Fruit fly (Drosophila melanogaster) whole organism, pupa: ENCODE data around the gene Jon99Ci.

Source experiments
- CG10348 ChIP-seq: fragments of 200-800 bp; sonication (Bioruptor generic); IDR thresholded peaks from 2 replicates; pipeline ENCODE4 v1.3.6; 2022; ENCODE audit warnings: missing biosample characterization, missing genetic modification characterization
- CG12605 ChIP-seq: fragments of 200-800 bp; sonication (Bioruptor generic); IDR thresholded peaks from 2 replicates; pipeline ENCODE4 v1.3.6; 2022; ENCODE audit warnings: missing biosample characterization, missing genetic modification characterization
- CG34367 ChIP-seq: fragments of 200-800 bp; sonication (Bioruptor generic); optimal IDR thresholded peaks from 2 replicates; lab custom pipeline; 2018; ENCODE audit warnings: missing biosample characterization, mild to moderate bottlenecking, missing genetic modification characterization
- EcR ChIP-seq: fragments of 200-800 bp; sonication (Bioruptor generic); optimal IDR thresholded peaks from 3 replicates; lab custom pipeline; 2019; ENCODE audit warnings: missing biosample characterization, missing genetic modification characterization, mild to moderate bottlenecking, moderate library complexity, missing genetic modification reagents
- Pif1A ChIP-seq: fragments of 200-800 bp; sonication (Bioruptor generic); optimal IDR thresholded peaks from 3 replicates; lab custom pipeline; 2016; ENCODE audit warnings: missing biosample characterization, missing genetic modification characterization
- Snoo ChIP-seq: fragments of 200-800 bp; sonication (Bioruptor generic); optimal IDR thresholded peaks from 3 replicates; lab custom pipeline; 2017; ENCODE audit warnings: missing biosample characterization, mild to moderate bottlenecking, missing genetic modification characterization, inconsistent platforms
- fd96Ca ChIP-seq: fragments of 200-800 bp; sonication (Bioruptor generic); IDR thresholded peaks from 3 replicates; pipeline ENCODE4 v1.3.6; 2022; ENCODE audit warnings: missing biosample characterization, missing genetic modification characterization
- rn ChIP-seq: fragments of 200-800 bp; sonication (Bioruptor generic); IDR thresholded peaks from 2 replicates; pipeline ENCODE4 v1.3.6; 2022; ENCODE audit warnings: missing biosample characterization, missing genetic modification characterization

DNA sequence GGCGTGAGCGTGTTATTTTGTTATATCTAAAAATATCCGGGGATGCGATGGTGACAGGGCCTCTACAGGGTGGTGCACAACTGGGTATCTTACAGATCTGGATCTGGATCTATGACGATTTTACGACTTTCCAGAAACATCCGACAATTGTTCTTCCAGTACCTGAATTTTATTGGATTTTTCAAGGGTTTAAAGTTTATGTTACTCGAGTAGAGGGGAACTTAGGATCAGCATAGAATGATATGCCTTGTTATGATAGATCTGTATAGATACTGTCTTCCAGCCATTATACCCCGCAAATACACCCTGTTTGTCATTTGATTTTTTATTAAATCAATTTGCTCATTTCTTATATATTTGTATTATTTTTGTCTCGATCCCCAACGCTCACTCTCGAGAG is 31.6 kb downstream of the Jon99Ci start:
- TF ChIP-seq Pif1A (GFP tag; lab: Kevin White, UChicago) (peak; percentile 33), fd96Ca (GFP tag; lab: Robert Waterston, UW) (peak; percentile 85), Snoo (tag; lab: Kevin White, UChicago) (no peak), EcR (GFP tag; lab: Kevin White, UChicago) (no peak), rn (GFP tag; lab: Robert Waterston, UW) (peak; percentile 36; the same call in 1 of the 2 replicates), CG10348 (0 out of 2 replicates have a peak, but pooled peaks have one; percentile 26), CG34367 (tag; lab: Kevin White, UChicago) (no peak), CG12605 (GFP tag; lab: Robert Waterston, UW) (peak; percentile 42; the same call in 1 of the 2 replicates)
